Fruit fly (Drosophila melanogaster) whole organism, embryonic: ENCODE results near the gene sima.

Experiments
- Bgb ChIP-seq: fragments of 200-800 bp; sonication (Bioruptor generic); IDR thresholded peaks from 2 replicates; pipeline ENCODE4 v1.3.6; 2022; ENCODE audit warnings: missing biosample characterization, missing genetic modification characterization; ENCODE audit not compliant: partially characterized antibody
- C15 ChIP-seq: fragments of 200-800 bp; sonication (Bioruptor generic); IDR thresholded peaks from 3 replicates; pipeline ENCODE4 v1.3.6; 2022; ENCODE audit warnings: missing biosample characterization, missing genetic modification characterization
- CG1024 ChIP-seq: fragments of 200-800 bp; sonication (Bioruptor generic); IDR thresholded peaks from 2 replicates; pipeline ENCODE4 v1.3.6; 2022; ENCODE audit warnings: missing biosample characterization, missing genetic modification characterization
- CG10543 ChIP-seq: fragments of 200-800 bp; sonication (Bioruptor generic); optimal IDR thresholded peaks from 3 replicates; lab custom pipeline; 2017; ENCODE audit warnings: missing biosample characterization, mild to moderate bottlenecking, missing genetic modification characterization, moderate library complexity
- CG10565 ChIP-seq: fragments of 200-800 bp; sonication (Bioruptor generic); optimal IDR thresholded peaks from 3 replicates; lab custom pipeline; 2016; ENCODE audit warnings: missing biosample characterization, mild to moderate bottlenecking, missing genetic modification characterization
- CG11398 ChIP-seq: fragments of 200-800 bp; sonication (Bioruptor generic); optimal IDR thresholded peaks from 2 replicates; lab custom pipeline; 2016; ENCODE audit warnings: missing biosample characterization, missing genetic modification characterization
- CG13775 ChIP-seq: fragments of 200-800 bp; sonication (Bioruptor generic); optimal IDR thresholded peaks from 3 replicates; lab custom pipeline; 2017; ENCODE audit warnings: missing biosample characterization, mild to moderate bottlenecking, missing genetic modification characterization
- CG14667 ChIP-seq: fragments of 200-800 bp; sonication (Bioruptor generic); IDR thresholded peaks from 2 replicates; pipeline ENCODE4 v1.3.6; 2022; ENCODE audit warnings: missing biosample characterization, missing genetic modification characterization
- CG17186 ChIP-seq: fragments of 200-800 bp; sonication (Bioruptor generic); optimal IDR thresholded peaks from 3 replicates; lab custom pipeline; 2017; ENCODE audit warnings: missing biosample characterization, missing genetic modification reagents, missing genetic modification characterization
- CG17361 ChIP-seq: fragments of 200-800 bp; sonication (Bioruptor generic); IDR thresholded peaks from 3 replicates; pipeline ENCODE4 v1.3.6; 2022; ENCODE audit warnings: missing biosample characterization, missing genetic modification characterization
- CG17829 ChIP-seq: fragments of 200-800 bp; optimal IDR thresholded peaks from 2 replicates; lab custom pipeline; 2019; ENCODE audit warnings: missing biosample characterization, mild to moderate bottlenecking, missing genetic modification characterization, moderate library complexity
- CG18011 ChIP-seq: fragments of 200-800 bp; sonication (Bioruptor generic); optimal IDR thresholded peaks from 2 replicates; lab custom pipeline; 2017; ENCODE audit warnings: missing biosample characterization, missing genetic modification characterization, mild to moderate bottlenecking, moderate library complexity, missing genotype
- CG18619 ChIP-seq: fragments of 200-800 bp; sonication (Bioruptor generic); optimal IDR thresholded peaks from 3 replicates; lab custom pipeline; 2017; ENCODE audit warnings: missing biosample characterization, mild to moderate bottlenecking, missing genetic modification characterization
- CG3726 ChIP-seq: fragments of 200-800 bp; sonication (Bioruptor generic); IDR thresholded peaks from 3 replicates; pipeline ENCODE4, ENCODE4 v1.3.6; 2022; ENCODE audit warnings: missing biosample characterization, missing genetic modification characterization
- CG43689 ChIP-seq: fragments of 200-800 bp; sonication (Bioruptor generic); IDR thresholded peaks from 2 replicates; pipeline ENCODE4 v1.3.6; 2022; ENCODE audit warnings: missing biosample characterization, missing genetic modification characterization
- CG5953 ChIP-seq: fragments of 200-800 bp; sonication (Bioruptor generic); IDR thresholded peaks from 2 replicates; pipeline ENCODE4 v1.3.6; 2022; ENCODE audit warnings: missing biosample characterization, missing genetic modification characterization
- CG6272 ChIP-seq: fragments of 200-800 bp; sonication (Bioruptor generic); IDR thresholded peaks from 2 replicates; pipeline ENCODE4 v1.3.6; 2022; ENCODE audit warnings: missing biosample characterization, missing genetic modification characterization
- CG6654 ChIP-seq: fragments of 200-800 bp; sonication (Bioruptor generic); optimal IDR thresholded peaks from 2 replicates; lab custom pipeline; 2017; ENCODE audit warnings: missing biosample characterization, mild to moderate bottlenecking, missing genetic modification characterization
- CG6689 ChIP-seq: fragments of 200-800 bp; sonication (Bioruptor generic); IDR thresholded peaks from 2 replicates; pipeline ENCODE4 v1.3.6; 2022; ENCODE audit warnings: missing biosample characterization, missing genetic modification characterization
- CG6791 ChIP-seq: fragments of 200-800 bp; sonication (Bioruptor generic); IDR thresholded peaks from 3 replicates; pipeline ENCODE4 v1.3.6; 2022; ENCODE audit warnings: missing biosample characterization, missing genetic modification characterization; ENCODE audit not compliant: partially characterized antibody
- CG7745 ChIP-seq: fragments of 200-800 bp; sonication (Bioruptor generic); optimal IDR thresholded peaks from 2 replicates; lab custom pipeline; 2018; ENCODE audit warnings: missing biosample characterization, mild to moderate bottlenecking, missing genetic modification characterization, moderate library complexity
- CG8281 ChIP-seq: fragments of 200-800 bp; sonication (Bioruptor generic); optimal IDR thresholded peaks from 2 replicates; lab custom pipeline; 2018; ENCODE audit warnings: missing biosample characterization, mild to moderate bottlenecking, missing genetic modification characterization, moderate library complexity
- CG8388 ChIP-seq: fragments of 200-800 bp; sonication (Bioruptor generic); optimal IDR thresholded peaks from 2 replicates; lab custom pipeline; 2019; ENCODE audit warnings: missing biosample characterization, mild to moderate bottlenecking, missing genetic modification characterization, moderate library complexity
- Chrac-16 ChIP-seq: fragments of 200-800 bp; sonication (Bioruptor generic); optimal IDR thresholded peaks from 3 replicates; lab custom pipeline; 2016; ENCODE audit warnings: missing biosample characterization, missing genetic modification characterization
- D19B ChIP-seq: fragments of 200-800 bp; sonication (Bioruptor generic); optimal IDR thresholded peaks from 2 replicates; lab custom pipeline; 2017; ENCODE audit warnings: missing biosample characterization, mild to moderate bottlenecking, missing genetic modification characterization
- Dll ChIP-seq: fragments of 200-800 bp; sonication (Bioruptor generic); IDR thresholded peaks from 4 replicates; pipeline ENCODE4 v1.3.6; 2022; ENCODE audit warnings: missing biosample characterization, missing genetic modification characterization; ENCODE audit not compliant: partially characterized antibody
- Dp ChIP-seq: fragments of 200-800 bp; sonication (Bioruptor generic); optimal IDR thresholded peaks from 2 replicates; lab custom pipeline; 2018; ENCODE audit warnings: missing biosample characterization, mild to moderate bottlenecking, missing genetic modification characterization, moderate library complexity
- E2f2 ChIP-seq: fragments of 200-800 bp; sonication (Bioruptor generic); IDR thresholded peaks from 2 replicates; pipeline ENCODE4 v1.3.6; 2022; ENCODE audit warnings: missing biosample characterization, missing genetic modification characterization
- Ets97D ChIP-seq: fragments of 200-800 bp; sonication (Bioruptor generic); optimal IDR thresholded peaks from 3 replicates; lab custom pipeline; 2016; ENCODE audit warnings: missing biosample characterization, missing genetic modification characterization
- HLH54F ChIP-seq: fragments of 200-800 bp; sonication (Bioruptor generic); optimal IDR thresholded peaks from 3 replicates; lab custom pipeline; 2016; ENCODE audit warnings: missing biosample characterization, missing genetic modification characterization
- Meics ChIP-seq: fragments of 200-800 bp; sonication (Bioruptor generic); optimal IDR thresholded peaks from 2 replicates; lab custom pipeline; 2017; ENCODE audit warnings: missing biosample characterization, mild to moderate bottlenecking, missing genetic modification characterization
- Mrtf ChIP-seq: fragments of 200-800 bp; sonication (Bioruptor generic); IDR thresholded peaks from 3 replicates; pipeline ENCODE4 v1.3.6; 2022; ENCODE audit warnings: missing biosample characterization, missing genetic modification characterization
- Oaz ChIP-seq: fragments of 200-800 bp; sonication (Bioruptor generic); IDR thresholded peaks from 2 replicates; pipeline ENCODE4 v1.3.6; 2022; ENCODE audit warnings: missing biosample characterization, missing genetic modification characterization
- Oli ChIP-seq: fragments of 200-800 bp; sonication (Bioruptor generic); optimal IDR thresholded peaks from 2 replicates; lab custom pipeline; 2018; ENCODE audit warnings: missing biosample characterization, mild to moderate bottlenecking, missing genetic modification characterization, moderate library complexity
- Poxn ChIP-seq: fragments of 200-800 bp; sonication (Bioruptor generic); IDR thresholded peaks from 2 replicates; pipeline ENCODE4 v1.3.6; 2022; ENCODE audit warnings: missing biosample characterization, missing genetic modification characterization
- Ravus ChIP-seq: fragments of 200-800 bp; sonication (Bioruptor generic); IDR thresholded peaks from 2 replicates; pipeline ENCODE4 v1.3.6; 2022; ENCODE audit warnings: missing biosample characterization, missing genetic modification characterization
- Sry-δ ChIP-seq: fragments of 200-800 bp; sonication (Bioruptor generic); optimal IDR thresholded peaks from 2 replicates; lab custom pipeline; 2016; ENCODE audit warnings: missing biosample characterization, missing genetic modification characterization
- ase ChIP-seq: fragments of 200-800 bp; sonication (Bioruptor generic); IDR thresholded peaks from 3 replicates; pipeline ENCODE4 v1.3.6; 2022; ENCODE audit warnings: missing biosample characterization, missing genetic modification characterization
- ash1 ChIP-seq: fragments of 200-800 bp; sonication (Bioruptor generic); optimal IDR thresholded peaks from 2 replicates; lab custom pipeline; 2018; ENCODE audit warnings: missing biosample characterization, mild to moderate bottlenecking, missing genetic modification characterization
- ci ChIP-seq: fragments of 200-800 bp; sonication (Bioruptor generic); IDR thresholded peaks from 3 replicates; pipeline ENCODE4 v1.3.6; 2022; ENCODE audit warnings: missing biosample characterization, missing genetic modification characterization
- croc ChIP-seq: fragments of 200-800 bp; sonication (Bioruptor generic); conservative IDR thresholded peaks from 3 replicates; pipeline ENCODE4 v1.3.6; 2022; ENCODE audit warnings: missing biosample characterization, missing genetic modification characterization
- gcm2 ChIP-seq: fragments of 200-800 bp; sonication (Bioruptor generic); optimal IDR thresholded peaks from 2 replicates; lab custom pipeline; 2016; ENCODE audit warnings: missing biosample characterization, missing genetic modification characterization
- gro ChIP-seq: fragments of 200-800 bp; sonication (Bioruptor generic); optimal IDR thresholded peaks from 2 replicates; lab custom pipeline; 2016; ENCODE audit warnings: missing biosample characterization, missing genetic modification characterization
- ind ChIP-seq: fragments of 200-800 bp; sonication (Bioruptor generic); optimal IDR thresholded peaks from 3 replicates; lab custom pipeline; 2016; ENCODE audit warnings: missing biosample characterization, missing genetic modification characterization
- onecut ChIP-seq: fragments of 200-800 bp; sonication (Bioruptor generic); IDR thresholded peaks from 2 replicates; pipeline ENCODE4 v1.3.6; 2022; ENCODE audit warnings: missing biosample characterization, missing genetic modification characterization
- p53 ChIP-seq: fragments of 200-800 bp; sonication (Bioruptor generic); optimal IDR thresholded peaks from 2 replicates; lab custom pipeline; 2016; ENCODE audit warnings: missing biosample characterization, missing genetic modification characterization
- pfk ChIP-seq: fragments of 200-800 bp; sonication (Bioruptor generic); optimal IDR thresholded peaks from 2 replicates; lab custom pipeline; 2018; ENCODE audit warnings: missing biosample characterization, mild to moderate bottlenecking, missing genetic modification characterization, moderate library complexity
- sna ChIP-seq: fragments of 200-800 bp; sonication (Bioruptor generic); IDR thresholded peaks from 2 replicates; pipeline ENCODE4 v1.3.6; 2022; ENCODE audit warnings: missing biosample characterization, missing genetic modification characterization; ENCODE audit not compliant: partially characterized antibody
- sug ChIP-seq: fragments of 200-800 bp; optimal IDR thresholded peaks from 2 replicates; lab custom pipeline; 2019; ENCODE audit warnings: missing biosample characterization, mild to moderate bottlenecking, missing genetic modification characterization, moderate library complexity
- tgo ChIP-seq: fragments of 200-800 bp; sonication (Bioruptor generic); IDR thresholded peaks from 3 replicates; pipeline ENCODE4 v1.3.6; 2022; ENCODE audit warnings: missing biosample characterization, missing genetic modification characterization

The sima gene

DNA sequence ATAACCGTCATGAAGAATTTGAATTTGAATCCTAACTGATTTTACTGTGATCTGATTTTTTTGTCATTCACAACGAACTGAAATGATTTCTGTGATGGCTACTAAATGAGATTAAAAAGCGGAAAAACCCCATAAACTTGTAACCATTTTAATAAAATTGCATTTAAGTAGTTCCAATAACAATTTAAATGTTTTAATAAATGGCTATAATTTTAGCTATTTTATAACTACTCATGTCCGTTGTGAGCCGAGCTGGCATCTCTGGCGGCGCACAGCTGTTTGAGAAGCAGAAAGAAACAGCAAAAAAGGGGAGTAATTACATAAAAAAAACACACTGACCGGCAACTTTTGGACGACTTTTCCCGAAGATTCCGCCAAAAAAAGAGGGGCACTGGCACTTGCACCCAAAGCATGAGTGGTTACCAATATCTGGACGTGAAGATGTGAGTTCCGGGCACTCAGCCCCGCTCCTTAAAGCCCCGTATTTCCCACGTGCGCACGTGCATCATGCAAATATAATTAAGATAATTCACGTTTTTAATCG is 1.4 kb upstream of the sima start, which contains the start of the genes CG7950 and Rpp14a (continued):
- TF ChIP-seq Poxn (GFP tag; lab: Robert Waterston, UW) (peak; percentile 59; the same call in 1 of the 2 replicates), Meics (GFP tag; lab: Kevin White, UChicago) (peak; percentile 43), CG17186 (peak; percentile 60), CG6654 (GFP tag; lab: Kevin White, UChicago) (no peak), CG8281 (tag; lab: Kevin White, UChicago) (no peak), gcm2 (GFP tag; lab: Kevin White, UChicago) (peak; percentile 19), Ets97D (GFP tag; lab: Kevin White, UChicago) (peak; percentile 71), CG6791 (GFP tag; lab: Robert Waterston, UW) (no peak), Chrac-16 (GFP tag; lab: Kevin White, UChicago) (peak; percentile 85), Mrtf (GFP tag; lab: Robert Waterston, UW) (peak; percentile 57), croc (GFP tag; lab: Robert Waterston, UW) (no peak; the same call in 1 of the 3 replicates), ash1 (GFP tag; lab: Kevin White, UChicago) (no peak), p53 (no peak), ind (GFP tag; lab: Kevin White, UChicago) (peak; percentile 70), D19B (GFP tag; lab: Kevin White, UChicago) (peak; percentile 35), CG18011 (GFP tag; lab: Kevin White, UChicago) (peak; percentile 65), sug (tag; lab: Kevin White, UChicago) (peak; percentile 83), Ravus (peak; percentile 45), CG17361 (GFP tag; lab: Robert Waterston, UW) (peak; percentile 37; the same call in 2 of the 3 replicates), sna (GFP tag; lab: Robert Waterston, UW) (peak; percentile 37; the same call in 1 of the 2 replicates), CG18619 (GFP tag; lab: Kevin White, UChicago) (peak; percentile 48), CG5953 (GFP tag; lab: Robert Waterston, UW) (peak; percentile 51; the same call in 1 of the 2 replicates), CG1024 (GFP tag; lab: Robert Waterston, UW) (peak; percentile 25; the same call in 1 of the 2 replicates), pfk (GFP tag; lab: Kevin White, UChicago) (no peak), ci (peak; percentile 91), CG43689 (GFP tag; lab: Robert Waterston, UW) (peak; percentile 22; the same call in 1 of the 2 replicates), CG11398 (peak; percentile 72), CG17829 (tag; lab: Kevin White, UChicago) (peak; percentile 83), CG7745 (tag; lab: Kevin White, UChicago) (no peak), CG3726 (GFP tag; lab: Robert Waterston, UW) (0 out of 3 replicates have a peak, but pooled peaks have one; percentile 12), tgo (GFP tag; lab: Robert Waterston, UW) (peak; percentile 78), Oli (tag; lab: Kevin White, UChicago) (peak; percentile 60), onecut (GFP tag; lab: Robert Waterston, UW) (peak; percentile 36; the same call in 1 of the 2 replicates), CG10543 (GFP tag; lab: Kevin White, UChicago) (peak; percentile 58), CG14667 (GFP tag; lab: Robert Waterston, UW) (peak; percentile 44), Sry-δ (GFP tag; lab: Kevin White, UChicago) (peak; percentile 57), Dp (peak; percentile 28), Dll (GFP tag; lab: Robert Waterston, UW) (peak; percentile 48; the same call in 2 of the 4 replicates), CG13775 (GFP tag; lab: Kevin White, UChicago) (peak; percentile 75), ase (GFP tag; lab: Robert Waterston, UW) (peak; percentile 64; the same call in 2 of the 3 replicates), CG10565 (GFP tag; lab: Kevin White, UChicago) (no peak), Oaz (GFP tag; lab: Robert Waterston, UW) (0 out of 2 replicates have a peak, but pooled peaks have one; percentile 33), CG6689 (peak; percentile 70), HLH54F (peak; percentile 88), gro (GFP tag; lab: Kevin White, UChicago) (peak; percentile 82), C15 (GFP tag; lab: Robert Waterston, UW) (no peak), CG6272 (peak; percentile 68; the same call in 1 of the 2 replicates), Bgb (GFP tag; lab: Robert Waterston, UW) (no peak), E2f2 (GFP tag; lab: Robert Waterston, UW) (peak; percentile 62), CG8388 (GFP tag; lab: Kevin White, UChicago) (peak; percentile 53)
